Fruit fly (Drosophila melanogaster): ENCODE results near the gene promL.

Gene promL

DNA sequence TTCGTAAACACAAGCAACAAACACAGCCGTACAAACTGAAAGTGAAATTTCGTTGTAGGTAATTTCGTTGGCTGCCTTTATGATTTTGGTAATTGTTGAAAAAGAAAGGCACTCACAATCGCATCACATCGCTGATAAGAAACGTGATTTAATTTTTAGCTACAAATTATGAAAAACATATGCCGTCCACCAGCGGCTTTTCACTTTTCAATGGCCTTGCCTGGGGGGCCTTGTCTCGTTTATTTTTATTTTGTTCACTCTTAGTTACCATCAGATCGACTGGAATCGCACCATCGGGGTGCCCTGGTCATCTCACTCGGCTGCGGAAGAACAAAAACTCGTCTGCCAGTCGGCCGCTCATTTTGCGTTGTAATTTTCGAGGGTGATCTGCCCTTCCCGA, 18.6 kb downstream of the promL start:
- no peak for TF ChIP-seq pdm3 (GFP tag; optimal IDR thresholded peaks at IDR 0.05)
- TF ChIP-seq ss (GFP tag; optimal IDR thresholded peaks at IDR 0.05) = no peak
- TF ChIP-seq CG6792 (GFP tag; optimal IDR thresholded peaks at IDR 0.05) = no peak
- no peak for TF ChIP-seq CG6854 (GFP tag; optimal IDR thresholded peaks at IDR 0.05)
- TF ChIP-seq CG11902 (GFP tag; optimal IDR thresholded peaks at IDR 0.05) = no peak
- TF ChIP-seq Blimp-1 (GFP tag; optimal IDR thresholded peaks at IDR 0.05) = peak; percentile 96

DNA sequence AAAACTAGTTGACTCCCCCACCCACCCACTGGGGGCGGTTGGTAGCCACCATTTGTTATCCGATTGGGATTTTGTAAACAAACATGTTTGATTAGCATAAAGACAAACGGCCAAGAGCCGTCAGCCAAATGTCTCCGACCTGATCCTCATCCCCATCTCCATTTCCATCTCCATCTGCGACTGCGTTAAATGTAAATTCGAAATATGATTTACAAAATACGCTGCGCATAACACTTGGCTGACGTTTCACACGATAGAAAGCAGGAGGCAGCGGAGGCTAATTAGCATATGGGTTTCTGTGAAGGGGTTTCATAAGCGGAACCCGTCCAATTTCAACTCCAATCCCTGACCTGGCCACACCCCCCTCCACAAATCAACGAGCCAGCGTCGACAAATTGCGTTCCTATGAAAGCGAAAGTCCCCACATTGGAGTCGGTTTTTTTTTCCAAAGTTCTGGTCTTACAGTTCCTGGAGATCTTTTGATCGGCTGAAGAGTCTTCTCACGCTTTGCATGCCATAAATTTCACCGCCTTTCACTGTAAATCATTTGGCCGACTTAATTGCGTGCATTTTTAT, 19.4 kb downstream of the promL start:
- TF ChIP-seq net (GFP tag; optimal IDR thresholded peaks at IDR 0.05) (no peak), Met (GFP tag; optimal IDR thresholded peaks at IDR 0.05) (no peak), vri (GFP tag; optimal IDR thresholded peaks at IDR 0.05) (no peak), fkh (GFP tag; optimal IDR thresholded peaks at IDR 0.05) (no peak), CG6792 (GFP tag; optimal IDR thresholded peaks at IDR 0.05) (no peak), Sox14 (GFP tag; optimal IDR thresholded peaks at IDR 0.05) (no peak), Gug (GFP tag; IDR thresholded peaks at IDR 0.05) (no peak), CG15336 (GFP tag; IDR thresholded peaks at IDR 0.05) (no peak), topi (GFP tag; optimal IDR thresholded peaks at IDR 0.05) (no peak), ss (GFP tag; optimal IDR thresholded peaks at IDR 0.05) (no peak), Eip75B (GFP tag; optimal IDR thresholded peaks at IDR 0.05) (no peak), CG11294 (GFP tag; IDR thresholded peaks at IDR 0.05) (no peak), Hr39 (GFP tag; optimal IDR thresholded peaks at IDR 0.05) (no peak), fd59A (GFP tag; optimal IDR thresholded peaks at IDR 0.05) (no peak), CG7368 (GFP tag; optimal IDR thresholded peaks at IDR 0.05) (no peak), cyc (GFP tag; optimal IDR thresholded peaks at IDR 0.05) (no peak), spab (GFP tag; optimal IDR thresholded peaks at IDR 0.05) (no peak), Ets96B (tag; optimal IDR thresholded peaks at IDR 0.05) (no peak)

dm6 chr3L:3106908-3107821, 20.4 kb downstream of the promL start, which contains the start of gene Cht7:
TSS of gene Cht7 (minus strand) at chr3L:3106958.
- TF ChIP-seq CG6808 (GFP tag; optimal IDR thresholded peaks at IDR 0.05) = peak; percentile 88
- TF ChIP-seq Smox (GFP tag; optimal IDR thresholded peaks at IDR 0.05) = peak; percentile 81
- TF ChIP-seq Eip93F (GFP tag; optimal IDR thresholded peaks at IDR 0.05) = no peak
- TF ChIP-seq CG16779 (tag; optimal IDR thresholded peaks at IDR 0.05) = peak; percentile 73
- peak; percentile 75 for TF ChIP-seq Sox15 (GFP tag; optimal IDR thresholded peaks at IDR 0.05)
- peak; percentile 74 for TF ChIP-seq CG8319 (GFP tag; optimal IDR thresholded peaks at IDR 0.05)
- peak; percentile 85 to 92 for TF ChIP-seq salr (GFP tag; optimal IDR thresholded peaks at IDR 0.05)
- peak; percentile 90 for TF ChIP-seq CG3032 (tag; optimal IDR thresholded peaks at IDR 0.05)
- TF ChIP-seq CG8119 (GFP tag; IDR thresholded peaks at IDR 0.05) = peak; percentile 97
- TF ChIP-seq Sox102F (GFP tag; optimal IDR thresholded peaks at IDR 0.05) = peak; percentile 87
- peak; percentile 86 for TF ChIP-seq CG8632 (GFP tag; optimal IDR thresholded peaks at IDR 0.05)
- TF ChIP-seq CG1621 (tag; optimal IDR thresholded peaks at IDR 0.05) = peak; percentile 91
- no peak for TF ChIP-seq Hr38 (GFP tag; optimal IDR thresholded peaks at IDR 0.05)
- TF ChIP-seq svp (GFP tag) = peak; percentile 92
- peak; percentile 79 for TF ChIP-seq Hr39 (GFP tag; optimal IDR thresholded peaks at IDR 0.05)
- peak; percentile 45 for TF ChIP-seq Blimp-1 (GFP tag; optimal IDR thresholded peaks at IDR 0.05)
- TF ChIP-seq achi (GFP tag; optimal IDR thresholded peaks at IDR 0.05) = peak; percentile 92
- TF ChIP-seq CG6854 (GFP tag; optimal IDR thresholded peaks at IDR 0.05) = peak; percentile 60
- TF ChIP-seq CG31627 (GFP tag; optimal IDR thresholded peaks at IDR 0.05) = peak; percentile 80
- TF ChIP-seq CG6276 (GFP tag; optimal IDR thresholded peaks at IDR 0.05) = peak; percentile 93
- TF ChIP-seq esn (GFP tag; optimal IDR thresholded peaks at IDR 0.05) = peak; percentile 89
- peak; percentile 96 for TF ChIP-seq Hr4 (GFP tag; optimal IDR thresholded peaks at IDR 0.05)
- peak; percentile 76 for TF ChIP-seq cyc (GFP tag; optimal IDR thresholded peaks at IDR 0.05)
- TF ChIP-seq fkh (GFP tag; optimal IDR thresholded peaks at IDR 0.05) = no peak
- TF ChIP-seq dac (GFP tag; optimal IDR thresholded peaks at IDR 0.05) = peak; percentile 93
- TF ChIP-seq Gug (GFP tag; IDR thresholded peaks at IDR 0.05) = peak; percentile 86
- TF ChIP-seq topi (GFP tag; optimal IDR thresholded peaks at IDR 0.05) = peak; percentile 87
- peak; percentile 89 for TF ChIP-seq Eip75B (GFP tag; optimal IDR thresholded peaks at IDR 0.05)
- TF ChIP-seq dsx (GFP tag; optimal IDR thresholded peaks at IDR 0.05; ENCODE audit: poor library complexity, severe bottlenecking) = peak; percentile 88
- TF ChIP-seq acj6 (GFP tag; optimal IDR thresholded peaks at IDR 0.05) = peak; percentile 91
- TF ChIP-seq CG32006 (GFP tag; optimal IDR thresholded peaks at IDR 0.05) = peak; percentile 98
